Worm (Caenorhabditis elegans) whole organism, mixed stage, embryonic: Measurements from ENCODE around the gene clec-1.

Source experiments
- elt-1 ChIP-seq: sonication (generic microtip); optimal IDR thresholded peaks from 2 replicates; lab custom pipeline; 2017; ENCODE audit warnings: missing genetic modification characterization, mild to moderate bottlenecking, missing compliant biosample characterization, antibody characterized with exemption, moderate library complexity, borderline replicate concordance; ENCODE audit not compliant: insufficient read depth
- mls-2 ChIP-seq: sonication (generic microtip); optimal IDR thresholded peaks from 2 replicates; lab custom pipeline; 2016; ENCODE audit warnings: mild to moderate bottlenecking, missing genetic modification characterization, moderate library complexity, missing compliant biosample characterization
- pha-4 ChIP-seq: fragments of 150-350 bp; optimal IDR thresholded peaks from 2 replicates; lab custom pipeline; 2018; ENCODE audit warnings: missing biosample characterization, missing genetic modification reagents, missing genetic modification characterization
- snpc-4 ChIP-seq: fragments of 150-350 bp; optimal IDR thresholded peaks from 2 replicates; lab custom pipeline; 2014; ENCODE audit warnings: missing biosample characterization, missing genetic modification characterization

DNA sequence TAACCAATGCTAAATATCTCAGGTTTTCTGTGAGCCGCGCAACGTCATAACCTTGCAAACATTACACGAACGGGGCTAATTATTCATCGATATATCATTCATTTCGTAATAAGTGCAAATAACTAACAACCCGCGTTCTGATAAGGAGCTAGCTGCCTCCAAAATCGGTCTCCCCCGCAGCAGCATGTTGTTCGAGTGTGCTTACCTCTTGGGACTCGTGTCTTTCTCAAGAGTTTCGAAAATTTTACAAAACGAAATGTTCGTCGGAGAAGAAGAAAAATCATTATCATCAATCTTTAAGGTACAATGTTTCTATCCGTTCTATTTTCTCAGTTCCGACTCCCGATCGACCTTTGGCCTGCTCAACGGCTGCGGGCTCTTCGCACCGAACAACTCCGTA lies 22.0 kb upstream of the clec-1 start:
- TF ChIP-seq elt-1 (tag; lab: Kevin White, UChicago) (no peak), snpc-4 (no peak), mls-2 (tag; lab: Kevin White, UChicago) (no peak), pha-4 (tag; lab: Kevin White, UChicago) (no peak)
